Worm (Caenorhabditis elegans) whole organism, L1 larva: ENCODE data around the gene islo-1.

Experiments
- egl-13 ChIP-seq: sonication (generic microtip); optimal IDR thresholded peaks from 2 replicates; lab custom pipeline; 2016; ENCODE audit warnings: missing genotype, missing genetic modification reagents, missing genetic modification characterization, missing compliant biosample characterization
- elt-2 ChIP-seq: sonication (generic microtip); optimal IDR thresholded peaks from 2 replicates; lab custom pipeline; 2016; ENCODE audit warnings: missing genetic modification characterization, mild to moderate bottlenecking, inconsistent platforms, missing compliant biosample characterization, missing genetic modification reagents
- irx-1 ChIP-seq: sonication (generic microtip); optimal IDR thresholded peaks from 2 replicates; lab custom pipeline; 2016; ENCODE audit warnings: missing genetic modification characterization, missing compliant biosample characterization
- lin-15B ChIP-seq: fragments of 150-350 bp; sonication (generic microtip); optimal IDR thresholded peaks from 3 replicates; lab custom pipeline; 2014; ENCODE audit warnings: missing biosample characterization, missing genetic modification characterization
- nhr-47 ChIP-seq: sonication (generic microtip); optimal IDR thresholded peaks from 2 replicates; lab custom pipeline; 2016; ENCODE audit warnings: mild to moderate bottlenecking, missing genetic modification characterization, moderate library complexity, missing compliant biosample characterization
- nhr-90 ChIP-seq: sonication (generic microtip); optimal IDR thresholded peaks from 2 replicates; lab custom pipeline; 2016; ENCODE audit warnings: mild to moderate bottlenecking, missing genetic modification characterization, missing compliant biosample characterization; ENCODE audit not compliant: poor library complexity
- tbx-2 ChIP-seq: sonication (generic microtip); optimal IDR thresholded peaks from 2 replicates; lab custom pipeline; 2016; ENCODE audit warnings: missing genetic modification characterization, missing compliant biosample characterization
- ztf-4 ChIP-seq: fragments of 150-350 bp; optimal IDR thresholded peaks from 2 replicates; lab custom pipeline; 2014; ENCODE audit warnings: missing biosample characterization, missing genetic modification characterization

ce11 chrIV:8161774-8162173, 25.6 kb downstream of the islo-1 start:
- TF ChIP-seq nhr-90 (tag; lab: Kevin White, UChicago): no peak
- TF ChIP-seq lin-15B (tag; lab: Kevin White, UChicago): no peak
- TF ChIP-seq irx-1: no peak
- TF ChIP-seq egl-13 (tag; lab: Kevin White, UChicago): no peak
- no peak for TF ChIP-seq tbx-2 (tag; lab: Kevin White, UChicago)
- TF ChIP-seq ztf-4: no peak
- TF ChIP-seq elt-2 (tag; lab: Kevin White, UChicago): peak; percentile 37
- no peak for TF ChIP-seq nhr-47 (tag; lab: Kevin White, UChicago)
